Worm (Caenorhabditis elegans): ENCODE results near the gene M01G5.1.

DNA sequence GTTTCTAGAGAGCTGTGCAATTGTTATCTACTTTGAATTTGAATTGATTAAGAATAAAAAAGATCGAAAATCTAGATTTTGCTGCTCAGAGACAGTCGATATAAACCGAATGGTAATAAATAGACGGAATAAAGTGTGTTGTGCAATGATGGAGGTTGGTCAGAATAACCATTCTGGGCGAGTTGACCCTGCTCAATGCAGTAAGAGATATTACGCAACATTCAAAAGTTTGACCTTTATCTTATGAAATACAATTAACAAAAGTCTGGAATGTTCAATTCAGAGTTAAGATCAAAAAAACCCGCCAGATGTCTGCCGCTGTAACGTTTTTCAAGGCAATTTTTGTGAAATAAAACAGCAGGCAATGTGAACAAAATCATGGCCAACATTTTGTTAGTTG lies 39.3 kb upstream of the M01G5.1 start:
- TF ChIP-seq hmbx-1 (tag; optimal IDR thresholded peaks at IDR 0.05) (no peak), ama-1 (optimal IDR thresholded peaks at IDR 0.05) (no peak), hnd-1 (tag; optimal IDR thresholded peaks at IDR 0.05) (no peak), ceh-36 (tag; optimal IDR thresholded peaks at IDR 0.05) (no peak), sea-1 (GFP tag; conservative IDR thresholded peaks at IDR 0.05) (no peak), hmg-4 (GFP tag; optimal IDR thresholded peaks at IDR 0.05) (no peak)
